Worm (Caenorhabditis elegans): ENCODE data around the gene kin-5.

DNA sequence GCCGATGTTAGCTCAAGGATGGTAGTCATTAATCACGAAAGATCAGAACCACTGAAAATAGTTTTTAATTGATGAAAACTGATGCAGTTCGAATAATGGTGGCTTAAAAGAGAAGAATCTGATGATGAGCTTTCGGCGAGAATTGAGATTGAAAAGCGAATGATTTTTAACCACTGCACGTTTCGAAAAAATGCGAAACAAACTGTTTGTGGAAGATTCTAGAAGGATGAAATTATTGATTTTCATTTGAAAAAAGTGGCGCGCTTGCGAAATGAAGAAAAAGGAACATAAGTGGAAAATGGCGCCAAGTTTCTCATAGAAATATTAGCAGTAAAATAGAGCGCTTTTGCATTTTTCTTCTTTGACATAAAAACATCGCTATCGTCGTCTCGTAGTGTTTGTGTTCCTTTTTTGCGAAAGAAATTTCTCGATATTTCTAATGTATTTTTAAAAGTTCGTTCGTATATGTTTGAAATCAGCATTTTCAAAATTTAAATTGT, 26.0 kb upstream of the kin-5 start, which contains the start of gene uba-1:
- TF ChIP-seq nfya-1 (tag; optimal IDR thresholded peaks at IDR 0.05) (no peak), pha-4 (tag; optimal IDR thresholded peaks at IDR 0.05) (no peak), hlh-6 (tag; optimal IDR thresholded peaks at IDR 0.05) (no peak), ceh-18 (tag; optimal IDR thresholded peaks at IDR 0.05) (no peak), ceh-22 (tag; optimal IDR thresholded peaks at IDR 0.05) (no peak)
